Fruit fly (Drosophila melanogaster) whole organism, embryonic: Measurements from ENCODE around the gene CG8861.
A peak's percentile ranks its signal among the peaks of the same experiment; 100 is the strongest.

ENCODE experiments used
- Antp ChIP-seq: fragments of 200-800 bp; sonication (Bioruptor generic); optimal IDR thresholded peaks from 3 replicates; lab custom pipeline; 2016; ENCODE audit warnings: missing biosample characterization, missing genetic modification characterization
- CG10565 ChIP-seq: fragments of 200-800 bp; sonication (Bioruptor generic); optimal IDR thresholded peaks from 3 replicates; lab custom pipeline; 2016; ENCODE audit warnings: missing biosample characterization, mild to moderate bottlenecking, missing genetic modification characterization
- CG11398 ChIP-seq: fragments of 200-800 bp; sonication (Bioruptor generic); optimal IDR thresholded peaks from 2 replicates; lab custom pipeline; 2016; ENCODE audit warnings: missing biosample characterization, missing genetic modification characterization
- CG11504 ChIP-seq: fragments of 200-800 bp; sonication (Bioruptor generic); optimal IDR thresholded peaks from 3 replicates; lab custom pipeline; 2019; ENCODE audit warnings: missing biosample characterization, mild to moderate bottlenecking, missing genetic modification characterization, moderate library complexity
- CG15696 ChIP-seq: fragments of 200-800 bp; sonication (Bioruptor generic); optimal IDR thresholded peaks from 2 replicates; lab custom pipeline; 2019; ENCODE audit warnings: missing biosample characterization, mild to moderate bottlenecking, missing genetic modification characterization, moderate library complexity
- CG1647 ChIP-seq: fragments of 200-800 bp; sonication (Bioruptor generic); optimal IDR thresholded peaks from 3 replicates; lab custom pipeline; 2016; ENCODE audit warnings: missing biosample characterization, missing genetic modification characterization
- CG17802 ChIP-seq: fragments of 200-800 bp; sonication (Bioruptor generic); optimal IDR thresholded peaks from 2 replicates; lab custom pipeline; 2018; ENCODE audit warnings: missing biosample characterization, mild to moderate bottlenecking, missing genetic modification characterization, moderate library complexity
- CG1832 ChIP-seq: fragments of 200-800 bp; sonication (Bioruptor generic); optimal IDR thresholded peaks from 2 replicates; lab custom pipeline; 2017; ENCODE audit warnings: missing biosample characterization, mild to moderate bottlenecking, missing genetic modification characterization, inconsistent platforms
- CG2120 ChIP-seq: fragments of 200-800 bp; sonication (Bioruptor generic); optimal IDR thresholded peaks from 3 replicates; lab custom pipeline; 2016; ENCODE audit warnings: missing biosample characterization, missing genetic modification characterization
- CG34376 ChIP-seq: fragments of 200-800 bp; sonication (Bioruptor generic); optimal IDR thresholded peaks from 2 replicates; lab custom pipeline; 2018; ENCODE audit warnings: missing biosample characterization, mild to moderate bottlenecking, missing genetic modification characterization
- CG4360 ChIP-seq: fragments of 200-800 bp; sonication (Bioruptor generic); IDR thresholded peaks from 2 replicates; pipeline ENCODE4 v1.3.6; 2022; ENCODE audit warnings: missing biosample characterization, missing genetic modification characterization
- CG43689 ChIP-seq: fragments of 200-800 bp; sonication (Bioruptor generic); IDR thresholded peaks from 2 replicates; pipeline ENCODE4 v1.3.6; 2022; ENCODE audit warnings: missing biosample characterization, missing genetic modification characterization
- CG8089 ChIP-seq: fragments of 200-800 bp; sonication (Bioruptor generic); optimal IDR thresholded peaks from 3 replicates; lab custom pipeline; 2016; ENCODE audit warnings: missing biosample characterization, missing genetic modification characterization
- CG8388 ChIP-seq: fragments of 200-800 bp; sonication (Bioruptor generic); optimal IDR thresholded peaks from 2 replicates; lab custom pipeline; 2019; ENCODE audit warnings: missing biosample characterization, mild to moderate bottlenecking, missing genetic modification characterization, moderate library complexity
- CHES-1-like ChIP-seq: fragments of 200-800 bp; sonication (Bioruptor generic); optimal IDR thresholded peaks from 2 replicates; lab custom pipeline; 2016; ENCODE audit warnings: missing biosample characterization, missing genetic modification characterization
- Camta ChIP-seq: fragments of 200-800 bp; sonication (Bioruptor generic); optimal IDR thresholded peaks from 2 replicates; lab custom pipeline; 2016; ENCODE audit warnings: missing biosample characterization, missing genetic modification characterization
- Chrac-16 ChIP-seq: fragments of 200-800 bp; sonication (Bioruptor generic); optimal IDR thresholded peaks from 3 replicates; lab custom pipeline; 2016; ENCODE audit warnings: missing biosample characterization, missing genetic modification characterization
- Drgx ChIP-seq: fragments of 200-800 bp; sonication (Bioruptor generic); IDR thresholded peaks from 2 replicates; pipeline ENCODE4 v1.3.6; 2022; ENCODE audit warnings: missing biosample characterization, missing genetic modification characterization
- Elba2 ChIP-seq: fragments of 200-800 bp; sonication (Bioruptor generic); optimal IDR thresholded peaks from 3 replicates; lab custom pipeline; 2016; ENCODE audit warnings: missing biosample characterization, missing genetic modification characterization
- Fer3 ChIP-seq: fragments of 200-800 bp; sonication (Bioruptor generic); optimal IDR thresholded peaks from 2 replicates; lab custom pipeline; 2018; ENCODE audit warnings: missing biosample characterization, mild to moderate bottlenecking, missing genetic modification characterization, moderate library complexity
- HLH4C ChIP-seq: fragments of 200-800 bp; sonication (Bioruptor generic); IDR thresholded peaks from 3 replicates; pipeline ENCODE4 v1.3.6; 2022; ENCODE audit warnings: missing biosample characterization, missing genetic modification characterization; ENCODE audit not compliant: partially characterized antibody
- HmgZ ChIP-seq: fragments of 200-800 bp; sonication (Bioruptor generic); optimal IDR thresholded peaks from 2 replicates; lab custom pipeline; 2018; ENCODE audit warnings: missing biosample characterization, mild to moderate bottlenecking, missing genetic modification characterization
- Hr39 ChIP-seq: fragments of >200 bp; optimal IDR thresholded peaks from 2 replicates; lab custom pipeline; 2017
- Lpt ChIP-seq: fragments of >200 bp; optimal IDR thresholded peaks from 2 replicates; lab custom pipeline; 2018; ENCODE audit warnings: missing biosample characterization, missing genetic modification characterization
- Optix ChIP-seq: fragments of 200-800 bp; sonication (Bioruptor generic); IDR thresholded peaks from 3 replicates; pipeline ENCODE4 v1.3.6; 2022; ENCODE audit warnings: missing biosample characterization, missing genetic modification characterization
- PHDP ChIP-seq: fragments of 200-800 bp; sonication (Bioruptor generic); optimal IDR thresholded peaks from 3 replicates; lab custom pipeline; 2018; ENCODE audit warnings: missing biosample characterization, mild to moderate bottlenecking, missing genetic modification characterization, moderate library complexity
- Scr ChIP-seq: fragments of 200-800 bp; sonication (Bioruptor generic); IDR thresholded peaks from 2 replicates; pipeline ENCODE4 v1.3.6; 2022; ENCODE audit warnings: missing biosample characterization, missing genetic modification characterization; ENCODE audit not compliant: partially characterized antibody
- ab ChIP-seq: fragments of 200-800 bp; sonication (Bioruptor generic); optimal IDR thresholded peaks from 2 replicates; lab custom pipeline; 2016; ENCODE audit warnings: missing biosample characterization, missing genetic modification characterization
- ash1 ChIP-seq: fragments of 200-800 bp; sonication (Bioruptor generic); optimal IDR thresholded peaks from 2 replicates; lab custom pipeline; 2018; ENCODE audit warnings: missing biosample characterization, mild to moderate bottlenecking, missing genetic modification characterization
- az2 ChIP-seq: fragments of 200-800 bp; sonication (Bioruptor generic); optimal IDR thresholded peaks from 3 replicates; lab custom pipeline; 2016; ENCODE audit warnings: missing biosample characterization, missing genetic modification characterization
- bowl ChIP-seq: fragments of 200-800 bp; sonication (Bioruptor generic); IDR thresholded peaks from 2 replicates; pipeline ENCODE4 v1.3.6; 2022; ENCODE audit warnings: missing biosample characterization, missing genetic modification characterization
- caup ChIP-seq: fragments of 200-800 bp; sonication (Bioruptor generic); optimal IDR thresholded peaks from 3 replicates; lab custom pipeline; 2017; ENCODE audit warnings: missing biosample characterization, mild to moderate bottlenecking, missing genetic modification characterization, moderate library complexity; ENCODE audit not compliant: severe bottlenecking
- crol ChIP-seq: fragments of 200-800 bp; sonication (Bioruptor generic); IDR thresholded peaks from 2 replicates; pipeline ENCODE4 v1.3.6; 2022; ENCODE audit warnings: missing biosample characterization, missing genetic modification characterization
- dati ChIP-seq: fragments of 200-800 bp; sonication (Bioruptor generic); IDR thresholded peaks from 2 replicates; pipeline ENCODE4 v1.3.6; 2022; ENCODE audit warnings: missing biosample characterization, missing genetic modification characterization
- dimm ChIP-seq: fragments of 200-800 bp; sonication (Bioruptor generic); IDR thresholded peaks from 2 replicates; pipeline ENCODE4 v1.3.6; 2022; ENCODE audit warnings: missing biosample characterization, missing genetic modification characterization
- esg ChIP-seq: fragments of 200-800 bp; sonication (Bioruptor generic); conservative IDR thresholded peaks from 2 replicates; pipeline ENCODE4 v1.3.6; 2022; ENCODE audit warnings: missing biosample characterization, missing genetic modification characterization
- grau ChIP-seq: fragments of 200-800 bp; optimal IDR thresholded peaks from 3 replicates; lab custom pipeline; 2019; ENCODE audit warnings: missing biosample characterization, mild to moderate bottlenecking, missing genetic modification characterization, moderate library complexity
- gro ChIP-seq: fragments of 200-800 bp; sonication (Bioruptor generic); optimal IDR thresholded peaks from 2 replicates; lab custom pipeline; 2016; ENCODE audit warnings: missing biosample characterization, missing genetic modification characterization
- hb ChIP-seq: fragments of 200-800 bp; sonication (Bioruptor generic); IDR thresholded peaks from 3 replicates; pipeline ENCODE4 v1.3.6; 2022; ENCODE audit warnings: missing biosample characterization, missing genetic modification characterization; ENCODE audit not compliant: partially characterized antibody
- knrl ChIP-seq: fragments of 200-800 bp; sonication (Bioruptor generic); IDR thresholded peaks from 3 replicates; pipeline ENCODE4 v1.3.6; 2022; ENCODE audit warnings: missing biosample characterization, missing genetic modification characterization; ENCODE audit not compliant: partially characterized antibody
- lab ChIP-seq: fragments of 200-800 bp; sonication (Bioruptor generic); optimal IDR thresholded peaks from 3 replicates; lab custom pipeline; 2017; ENCODE audit warnings: missing biosample characterization, missing genetic modification characterization, mild to moderate bottlenecking, moderate library complexity, missing genetic modification reagents
- lilli ChIP-seq: fragments of 200-800 bp; sonication (Bioruptor generic); optimal IDR thresholded peaks from 3 replicates; lab custom pipeline; 2016; ENCODE audit warnings: missing biosample characterization, missing genetic modification characterization
- nom ChIP-seq: fragments of 200-800 bp; sonication (Bioruptor generic); optimal IDR thresholded peaks from 2 replicates; lab custom pipeline; 2017; ENCODE audit warnings: missing biosample characterization, missing genetic modification characterization, mild to moderate bottlenecking, moderate library complexity, missing genetic modification reagents
- pb ChIP-seq: fragments of 200-800 bp; sonication (Bioruptor generic); optimal IDR thresholded peaks from 3 replicates; lab custom pipeline; 2016; ENCODE audit warnings: missing biosample characterization, missing genetic modification characterization
- pros ChIP-seq: fragments of 200-800 bp; sonication (Bioruptor generic); optimal IDR thresholded peaks from 3 replicates; lab custom pipeline; 2019; ENCODE audit warnings: missing biosample characterization, mild to moderate bottlenecking, missing genetic modification characterization, moderate library complexity
- sna ChIP-seq: fragments of 200-800 bp; sonication (Bioruptor generic); IDR thresholded peaks from 2 replicates; pipeline ENCODE4 v1.3.6; 2022; ENCODE audit warnings: missing biosample characterization, missing genetic modification characterization; ENCODE audit not compliant: partially characterized antibody
- trem ChIP-seq: fragments of 200-800 bp; optimal IDR thresholded peaks from 3 replicates; lab custom pipeline; 2019; ENCODE audit warnings: missing biosample characterization, mild to moderate bottlenecking, missing genetic modification characterization, moderate library complexity
- unc-4 ChIP-seq: fragments of 200-800 bp; sonication (Bioruptor generic); IDR thresholded peaks from 2 replicates; pipeline ENCODE4 v1.3.6; 2022; ENCODE audit warnings: missing biosample characterization, missing genetic modification characterization; ENCODE audit not compliant: partially characterized antibody
- wdn ChIP-seq: fragments of 200-800 bp; sonication (Bioruptor generic); IDR thresholded peaks from 2 replicates; pipeline ENCODE4 v1.3.6; 2022; ENCODE audit warnings: missing biosample characterization, missing genetic modification characterization

Gene CG8861

DNA sequence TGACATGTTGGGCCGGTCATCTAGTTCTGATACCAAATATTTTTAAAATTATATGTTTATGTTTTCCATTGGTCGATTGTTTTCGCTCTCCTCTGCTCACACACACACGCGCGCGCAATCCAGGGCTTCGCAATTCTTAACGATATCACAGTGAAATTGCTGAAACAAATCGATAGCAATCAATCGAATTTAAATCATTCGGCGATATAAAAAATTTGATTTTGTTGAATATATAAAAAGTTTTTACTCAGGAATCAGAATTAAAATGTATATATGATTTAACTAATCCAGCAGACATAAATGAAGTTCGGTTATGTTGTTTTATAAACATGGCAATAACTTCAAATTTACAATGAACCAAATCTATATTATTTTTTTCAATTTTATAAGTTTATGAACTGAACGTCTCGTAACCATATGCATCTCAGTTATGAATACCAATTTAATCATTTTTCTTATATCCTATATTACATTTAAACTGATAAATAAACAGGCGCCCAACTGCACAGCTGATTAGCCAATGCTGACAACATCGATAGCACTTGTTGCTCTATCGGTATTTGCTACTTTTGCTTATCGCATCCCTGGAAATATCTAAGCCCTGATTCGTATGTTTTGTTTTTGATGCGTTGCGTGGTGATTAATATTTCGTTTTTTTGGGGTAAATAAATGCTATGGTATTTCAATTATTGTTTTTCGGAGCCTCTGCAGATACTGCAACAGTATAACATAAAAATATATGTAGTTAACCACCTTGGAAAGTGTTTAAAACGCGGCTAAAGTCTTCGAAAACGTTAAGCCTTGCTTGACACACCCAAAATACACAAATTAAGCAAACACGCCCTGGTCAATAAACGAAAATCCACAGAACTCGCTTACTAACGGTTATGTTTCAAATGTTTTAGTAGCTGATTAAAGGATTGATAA, 6.5 kb upstream of the CG8861 start, which contains the start of the genes Aduk and pasi2 (continued):
- TF ChIP-seq Scr (peak; percentile 74), esg (GFP tag; lab: Robert Waterston, UW) (no peak), CG15696 (tag; lab: Kevin White, UChicago) (peak; percentile 9), Optix (GFP tag; lab: Robert Waterston, UW) (no peak), lab (GFP tag; lab: Kevin White, UChicago) (no peak), Hr39 (no peak), az2 (GFP tag; lab: Kevin White, UChicago) (no peak), Chrac-16 (GFP tag; lab: Kevin White, UChicago) (no peak), Elba2 (GFP tag; lab: Kevin White, UChicago) (no peak), HLH4C (peak; percentile 65; the same call in 2 of the 3 replicates), nom (GFP tag; lab: Kevin White, UChicago) (no peak), gro (GFP tag; lab: Kevin White, UChicago) (no peak), unc-4 (GFP tag; lab: Robert Waterston, UW) (peak; percentile 77), bowl (no peak), CG11398 (no peak), CG4360 (GFP tag; lab: Robert Waterston, UW) (no peak), Camta (GFP tag; lab: Kevin White, UChicago) (no peak), dimm (no peak), HmgZ (tag; lab: Kevin White, UChicago) (no peak), PHDP (tag; lab: Kevin White, UChicago) (no peak), CG2120 (GFP tag; lab: Kevin White, UChicago) (peak; percentile 8), knrl (GFP tag; lab: Robert Waterston, UW) (peak; percentile 68), CG1647 (no peak), pros (GFP tag; lab: Kevin White, UChicago) (no peak), CG11504 (peak; percentile 9), CG8089 (GFP tag; lab: Kevin White, UChicago) (no peak), Fer3 (no peak), ab (GFP tag; lab: Kevin White, UChicago) (no peak), grau (tag; lab: Kevin White, UChicago) (peak; percentile 24), CHES-1-like (peak; percentile 12), CG1832 (GFP tag; lab: Kevin White, UChicago) (no peak), Lpt (GFP tag; lab: Kevin White, UChicago) (no peak), dati (GFP tag; lab: Robert Waterston, UW) (no peak), Drgx (no peak), crol (GFP tag; lab: Robert Waterston, UW) (no peak), Antp (GFP tag; lab: Kevin White, UChicago) (no peak), caup (GFP tag; lab: Kevin White, UChicago) (peak; percentile 6), hb (GFP tag; lab: Robert Waterston, UW) (0 out of 3 replicates have a peak, but pooled peaks have one; percentile 21), CG8388 (GFP tag; lab: Kevin White, UChicago) (no peak), wdn (no peak), CG43689 (GFP tag; lab: Robert Waterston, UW) (no peak), sna (peak; percentile 36; the same call in 1 of the 2 replicates), lilli (GFP tag; lab: Kevin White, UChicago) (peak; percentile 3), CG34376 (GFP tag; lab: Kevin White, UChicago) (peak; percentile 51), CG17802 (tag; lab: Kevin White, UChicago) (peak; percentile 41), ash1 (no peak), trem (peak; percentile 43), pb (GFP tag; lab: Kevin White, UChicago) (no peak), CG10565 (GFP tag; lab: Kevin White, UChicago) (no peak)
